Fruit fly (Drosophila melanogaster): ENCODE data around the gene Ras64B.
A peak's percentile ranks its signal among the peaks of the same experiment; 100 is the strongest.

The Ras64B gene

DNA sequence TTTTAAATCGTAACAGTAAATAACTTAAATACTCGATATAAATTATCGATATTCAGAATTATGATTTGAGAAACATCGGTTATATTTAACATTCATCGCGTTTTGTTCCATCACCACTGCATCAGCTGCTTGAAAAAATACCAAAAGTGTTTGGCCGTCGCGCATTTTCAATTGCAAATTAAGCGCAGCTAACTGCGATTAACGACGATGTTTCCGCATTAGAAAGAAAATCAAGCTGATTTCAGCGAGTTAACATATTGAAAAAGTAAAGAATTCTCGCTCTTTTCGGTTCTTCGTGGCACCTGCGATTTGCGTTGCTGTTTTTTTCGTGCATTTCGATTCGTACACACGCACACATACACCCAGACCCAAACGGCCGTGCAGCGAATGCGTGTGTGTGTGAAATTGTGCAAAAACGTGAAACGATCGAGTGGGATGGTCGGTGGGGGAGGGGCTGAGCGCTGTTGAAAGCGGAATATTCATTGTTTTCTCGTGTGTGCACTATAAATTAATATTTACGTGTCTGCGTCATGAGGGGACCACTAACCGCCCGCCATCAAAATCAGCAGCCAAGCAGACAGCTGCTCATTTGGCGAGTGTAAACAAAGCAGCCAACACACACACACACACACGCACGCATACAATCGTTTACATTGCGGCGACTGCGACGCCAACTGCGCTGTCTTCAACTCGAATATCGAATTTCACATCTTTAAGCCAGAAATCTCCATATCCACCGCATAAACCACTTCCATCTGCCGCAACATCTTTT lies 30.6 kb upstream of the Ras64B start, which contains the start of gene Ack (continued):
- TF ChIP-seq sna (GFP tag; IDR thresholded peaks at IDR 0.05; ENCODE audit: partially characterized antibody) (peak; percentile 64), Adf1 (GFP tag; IDR thresholded peaks at IDR 0.05) (peak; percentile 95), nau (GFP tag; optimal IDR thresholded peaks at IDR 0.05) (no peak), Xbp1 (GFP tag; optimal IDR thresholded peaks at IDR 0.05) (no peak), tll (GFP tag; optimal IDR thresholded peaks at IDR 0.05) (no peak), GATAe (GFP tag; conservative IDR thresholded peaks at IDR 0.05) (no peak), trem (tag; optimal IDR thresholded peaks at IDR 0.05) (no peak), sisA (GFP tag; IDR thresholded peaks at IDR 0.05) (no peak), CG13624 (GFP tag; optimal IDR thresholded peaks at IDR 0.05) (no peak), B-H2 (GFP tag; optimal IDR thresholded peaks at IDR 0.05) (no peak), CG2202 (tag; optimal IDR thresholded peaks at IDR 0.05) (no peak), CG2712 (tag; optimal IDR thresholded peaks at IDR 0.05) (no peak), nerfin-2 (GFP tag; IDR thresholded peaks at IDR 0.05; ENCODE audit: partially characterized antibody) (peak; percentile 65), Med (GFP tag) (peak; percentile 58), eve (GFP tag; optimal IDR thresholded peaks at IDR 0.05) (no peak), Abd-B (GFP tag; optimal IDR thresholded peaks at IDR 0.05) (no peak), schlank (tag; optimal IDR thresholded peaks at IDR 0.05) (no peak), Gug (GFP tag; IDR thresholded peaks at IDR 0.05) (no peak), jumu (GFP tag; optimal IDR thresholded peaks at IDR 0.05) (no peak), CTCF (GFP tag; optimal IDR thresholded peaks at IDR 0.05) (no peak), Lhr (GFP tag; optimal IDR thresholded peaks at IDR 0.05) (no peak), CG5180 (GFP tag; optimal IDR thresholded peaks at IDR 0.05) (no peak), pan (optimal IDR thresholded peaks at IDR 0.05) (no peak), pan (GFP tag; optimal IDR thresholded peaks at IDR 0.05 in 1 of 2, IDR thresholded peaks at IDR 0.05 in 1 of 2) (peak in 1 of 2 experiments; percentile 6), ken (GFP tag; IDR thresholded peaks at IDR 0.05) (no peak), org-1 (GFP tag; optimal IDR thresholded peaks at IDR 0.05) (no peak), Sry-β (GFP tag; optimal IDR thresholded peaks at IDR 0.05) (no peak), CG1832 (GFP tag; optimal IDR thresholded peaks at IDR 0.05) (no peak), Rfx (GFP tag; IDR thresholded peaks at IDR 0.05) (no peak), CG7839 (tag; optimal IDR thresholded peaks at IDR 0.05) (no peak), ATbp (GFP tag; optimal IDR thresholded peaks at IDR 0.05) (no peak), CG13894 (tag; optimal IDR thresholded peaks at IDR 0.05) (no peak), eyg (GFP tag; optimal IDR thresholded peaks at IDR 0.05) (no peak), CG33557 (GFP tag; optimal IDR thresholded peaks at IDR 0.05) (no peak), lola (GFP tag; optimal IDR thresholded peaks at IDR 0.05) (no peak), Dek (tag; optimal IDR thresholded peaks at IDR 0.05) (no peak), aop (GFP tag; IDR thresholded peaks at IDR 0.05) (no peak), grau (tag; optimal IDR thresholded peaks at IDR 0.05) (no peak), cg (GFP tag; optimal IDR thresholded peaks at IDR 0.05) (peak; percentile 96), Sin3A (optimal IDR thresholded peaks at IDR 0.05) (peak; percentile 49), ranshi (GFP tag; IDR thresholded peaks at IDR 0.05) (peak; percentile 28; the same call in 1 of the 2 replicates), CG5245 (GFP tag; optimal IDR thresholded peaks at IDR 0.05) (no peak), H15 (GFP tag; IDR thresholded peaks at IDR 0.05) (no peak), CG10366 (GFP tag; IDR thresholded peaks at IDR 0.05) (no peak), Nf-YC (tag; optimal IDR thresholded peaks at IDR 0.05) (no peak), pum (GFP tag; optimal IDR thresholded peaks at IDR 0.05) (no peak), shn (GFP tag; optimal IDR thresholded peaks at IDR 0.05) (no peak), chif (GFP tag; optimal IDR thresholded peaks at IDR 0.05) (no peak), Neu2 (GFP tag; optimal IDR thresholded peaks at IDR 0.05; ENCODE audit: borderline replicate concordance) (no peak), Opbp (GFP tag; IDR thresholded peaks at IDR 0.05; ENCODE audit: partially characterized antibody) (peak; percentile 82)

All from whole organism, embryonic.